Fruit fly (Drosophila melanogaster) whole organism, wandering third instar larva: ENCODE results near the gene CheB38b.

Source experiments
- Abd-B ChIP-seq: fragments of >200 bp; optimal IDR thresholded peaks from 2 replicates; lab custom pipeline; 2017; ENCODE audit warnings: missing biosample characterization, missing genetic modification characterization
- CG32264 ChIP-seq: fragments of 200-800 bp; sonication (Bioruptor generic); optimal IDR thresholded peaks from 2 replicates; lab custom pipeline; 2016; ENCODE audit warnings: missing biosample characterization, missing genetic modification characterization
- CG9705 ChIP-seq: fragments of 200-800 bp; sonication (Bioruptor generic); optimal IDR thresholded peaks from 2 replicates; lab custom pipeline; 2018; ENCODE audit warnings: missing biosample characterization, mild to moderate bottlenecking, missing genetic modification characterization
- CrebA ChIP-seq: fragments of 200-800 bp; sonication (Bioruptor generic); optimal IDR thresholded peaks from 2 replicates; lab custom pipeline; 2016; ENCODE audit warnings: missing biosample characterization, mild to moderate bottlenecking, missing genetic modification characterization, borderline replicate concordance
- Dfd ChIP-seq: fragments of >200 bp; optimal IDR thresholded peaks from 2 replicates; lab custom pipeline; 2017; ENCODE audit warnings: missing biosample characterization, missing genetic modification characterization
- Dif ChIP-seq: fragments of 200-275, 200-300 bp; sonication (Bioruptor generic); optimal IDR thresholded peaks from 2 replicates; lab custom pipeline; 2018; ENCODE audit warnings: missing biosample characterization, missing genetic modification characterization; ENCODE audit not compliant: partially characterized antibody
- GATAd ChIP-seq: sonication (Bioruptor generic); optimal IDR thresholded peaks from 2 replicates; lab custom pipeline; 2016; ENCODE audit warnings: missing biosample characterization, missing genetic modification characterization
- HLH106 ChIP-seq: fragments of 200-800 bp; optimal IDR thresholded peaks from 3 replicates; lab custom pipeline; 2019; ENCODE audit warnings: missing biosample characterization, mild to moderate bottlenecking, missing genetic modification characterization, moderate library complexity
- Hnf4 ChIP-seq: fragments of 200-800 bp; sonication (Bioruptor generic); optimal IDR thresholded peaks from 2 replicates; lab custom pipeline; 2016; ENCODE audit warnings: missing biosample characterization, mild to moderate bottlenecking, missing genetic modification characterization
- Hr78 ChIP-seq: fragments of >200 bp; optimal IDR thresholded peaks from 2 replicates; lab custom pipeline; 2017; ENCODE audit warnings: missing biosample characterization, missing genetic modification characterization
- Hr83 ChIP-seq: fragments of 200-300 bp; sonication (Bioruptor generic); optimal IDR thresholded peaks from 2 replicates; lab custom pipeline; 2016; ENCODE audit warnings: missing biosample characterization, mild to moderate bottlenecking, missing genetic modification characterization, moderate library complexity; ENCODE audit not compliant: poor library complexity, severe bottlenecking
- Jra ChIP-seq: sonication (Bioruptor generic); optimal IDR thresholded peaks from 2 replicates; lab custom pipeline; 2016; ENCODE audit warnings: missing biosample characterization, missing genetic modification characterization
- Mio ChIP-seq: sonication (Bioruptor generic); optimal IDR thresholded peaks from 2 replicates; lab custom pipeline; 2016; ENCODE audit warnings: missing biosample characterization, missing genetic modification characterization
- Myc ChIP-seq: fragments of >200 bp; optimal IDR thresholded peaks from 2 replicates; lab custom pipeline; 2017
- N ChIP-seq: fragments of >200 bp; optimal IDR thresholded peaks from 2 replicates; lab custom pipeline; 2018; ENCODE audit warnings: missing biosample characterization, missing external identifiers, missing genetic modification characterization
- OdsH ChIP-seq: fragments of 200-800 bp; sonication (Bioruptor generic); optimal IDR thresholded peaks from 2 replicates; lab custom pipeline; 2016; ENCODE audit warnings: missing biosample characterization, mild to moderate bottlenecking, missing genetic modification characterization
- Rel ChIP-seq, 2 experiments: fragments of 200-800 bp; sonication (Bioruptor generic) in 1 of 2; optimal IDR thresholded peaks; 2 replicates in 1 of 2; 3 replicates in 1 of 2; lab custom pipeline; 2016 to 2019; ENCODE audit warnings: mild to moderate bottlenecking in 2 of 2, missing biosample characterization in 2 of 2, missing genetic modification characterization in 2 of 2, moderate library complexity in 1 of 2
- Sp1 ChIP-seq: fragments of 200-800 bp; sonication (Bioruptor generic); optimal IDR thresholded peaks from 3 replicates; lab custom pipeline; 2019; ENCODE audit warnings: missing biosample characterization, mild to moderate bottlenecking, missing genetic modification characterization, moderate library complexity
- Vsx2 ChIP-seq: fragments of 200-300, 225-300 bp; sonication (Bioruptor generic); optimal IDR thresholded peaks from 2 replicates; lab custom pipeline; 2018; ENCODE audit warnings: missing biosample characterization, missing genetic modification characterization; ENCODE audit not compliant: partially characterized antibody
- br ChIP-seq: fragments of 200-800 bp; sonication (Bioruptor generic); optimal IDR thresholded peaks from 2 replicates; lab custom pipeline; 2016; ENCODE audit warnings: missing biosample characterization, missing genetic modification characterization
- brk ChIP-seq: fragments of 200-800 bp; sonication (Bioruptor generic); optimal IDR thresholded peaks from 2 replicates; lab custom pipeline; 2016; ENCODE audit warnings: missing biosample characterization, mild to moderate bottlenecking, missing genetic modification characterization
- dl ChIP-seq, 2 experiments: fragments of 175-275, 200-275 bp in 1 of 2; fragments of 200-275 bp in 1 of 2; sonication (Bioruptor generic); optimal IDR thresholded peaks; lab custom pipeline; 2018; ENCODE audit warnings: mild to moderate bottlenecking in 2 of 2, missing biosample characterization in 2 of 2, missing genetic modification characterization in 2 of 2, moderate library complexity in 2 of 2; ENCODE audit not compliant: partially characterized antibody in 2 of 2, insufficient read depth in 1 of 2
- dmrt93B ChIP-seq: fragments of 200-800 bp; sonication (Bioruptor generic); optimal IDR thresholded peaks from 2 replicates; lab custom pipeline; 2018; ENCODE audit warnings: missing biosample characterization, mild to moderate bottlenecking, missing genetic modification characterization
- dsf ChIP-seq: sonication (Bioruptor generic); optimal IDR thresholded peaks from 2 replicates; lab custom pipeline; 2016; ENCODE audit warnings: missing biosample characterization, missing genetic modification characterization, borderline replicate concordance
- ey ChIP-seq: fragments of 200-800 bp; sonication (Bioruptor generic); optimal IDR thresholded peaks from 2 replicates; lab custom pipeline; 2016; ENCODE audit warnings: missing biosample characterization, missing genetic modification characterization
- foxo ChIP-seq, 2 experiments: fragments of 200-800 bp; sonication (Bioruptor generic); optimal IDR thresholded peaks; 2 replicates in 1 of 2; 3 replicates in 1 of 2; lab custom pipeline; 2016 to 2017; ENCODE audit warnings: missing biosample characterization in 2 of 2, missing genetic modification characterization in 2 of 2
- fru ChIP-seq: fragments of 200-800 bp; sonication (Bioruptor generic); optimal IDR thresholded peaks from 3 replicates; lab custom pipeline; 2016; ENCODE audit warnings: missing biosample characterization, mild to moderate bottlenecking, missing genetic modification characterization
- h ChIP-seq: fragments of 200-800 bp; sonication (Bioruptor generic); optimal IDR thresholded peaks from 3 replicates; lab custom pipeline; 2016; ENCODE audit warnings: missing biosample characterization, mild to moderate bottlenecking, missing genetic modification characterization
- jim ChIP-seq: fragments of 175-275, 200-325 bp; sonication (Bioruptor generic); optimal IDR thresholded peaks from 2 replicates; lab custom pipeline; 2016; ENCODE audit warnings: missing biosample characterization, mild to moderate bottlenecking, missing genetic modification characterization
- lola ChIP-seq: fragments of >200 bp; optimal IDR thresholded peaks from 2 replicates; lab custom pipeline; 2017; ENCODE audit warnings: missing biosample characterization, missing genetic modification characterization
- pan ChIP-seq: fragments of >200 bp; optimal IDR thresholded peaks from 2 replicates; lab custom pipeline; 2017
- psq ChIP-seq: fragments of 200-800 bp; sonication (Bioruptor generic); optimal IDR thresholded peaks from 3 replicates; lab custom pipeline; 2017; ENCODE audit warnings: missing biosample characterization, mild to moderate bottlenecking, missing genetic modification characterization, moderate library complexity
- rgr ChIP-seq: fragments of 200-800 bp; sonication (Bioruptor generic); optimal IDR thresholded peaks from 3 replicates; lab custom pipeline; 2016; ENCODE audit warnings: missing biosample characterization, mild to moderate bottlenecking, missing genetic modification characterization
- sage ChIP-seq: fragments of 200-800 bp; sonication (Bioruptor generic); optimal IDR thresholded peaks from 2 replicates; lab custom pipeline; 2016; ENCODE audit warnings: missing biosample characterization, mild to moderate bottlenecking, missing genetic modification characterization
- sv ChIP-seq: fragments of 200-800 bp; sonication (Bioruptor generic); optimal IDR thresholded peaks from 3 replicates; lab custom pipeline; 2016; ENCODE audit warnings: missing biosample characterization, missing genetic modification characterization
- tai ChIP-seq: sonication (Bioruptor generic); optimal IDR thresholded peaks from 2 replicates; lab custom pipeline; 2016; ENCODE audit warnings: missing biosample characterization, missing genetic modification characterization
- usp ChIP-seq: fragments of >200 bp; optimal IDR thresholded peaks from 2 replicates; lab custom pipeline; 2017; ENCODE audit warnings: missing biosample characterization, missing genetic modification characterization
- woc ChIP-seq: sonication (Bioruptor generic); optimal IDR thresholded peaks from 2 replicates; lab custom pipeline; 2016; ENCODE audit warnings: missing biosample characterization, mild to moderate bottlenecking, missing genetic modification characterization

The CheB38b gene

DNA sequence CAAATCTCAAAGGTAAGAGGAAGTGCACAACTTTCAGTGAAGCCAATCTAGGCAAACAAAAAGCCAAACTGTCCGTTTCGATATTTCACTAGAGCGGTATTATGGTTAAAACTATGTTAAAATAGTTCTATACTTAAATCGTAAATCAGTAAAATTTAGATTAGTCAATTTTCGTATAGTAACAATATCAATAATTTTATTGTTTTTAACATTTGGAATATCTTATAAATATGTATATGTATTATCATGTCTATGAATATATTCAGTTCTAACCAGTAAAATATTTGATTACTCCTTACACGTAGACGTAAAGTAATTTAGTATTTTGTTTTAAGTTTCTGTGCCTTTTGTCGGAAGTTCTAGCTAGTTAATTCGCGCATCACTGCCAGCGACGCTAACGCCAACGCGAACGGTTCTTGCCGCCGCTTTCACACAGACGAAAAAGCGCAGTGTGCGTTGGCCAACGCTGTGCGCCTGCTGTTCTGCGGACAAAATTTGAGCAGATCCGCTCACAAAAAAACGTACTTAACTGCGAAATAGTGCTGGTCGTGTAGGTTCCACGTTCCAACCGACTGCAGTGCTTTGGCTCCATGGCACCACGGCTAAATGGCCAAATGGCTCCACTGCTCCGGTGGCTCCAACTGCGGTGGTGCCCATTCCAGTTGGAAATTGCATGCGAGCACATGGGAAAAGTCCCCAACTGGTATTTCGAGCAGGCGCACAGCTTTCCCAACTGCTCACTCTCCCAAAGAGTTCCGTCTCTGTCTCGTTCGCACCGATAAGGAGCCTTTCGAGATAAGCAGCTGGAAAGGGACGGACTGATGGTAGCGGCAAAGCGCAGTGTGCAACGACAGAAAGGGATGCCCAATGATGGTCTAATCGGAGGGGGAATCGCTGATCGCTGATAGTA is 6.4 kb upstream of the CheB38b start:
- TF ChIP-seq Mio (GFP tag; lab: Kevin White, UChicago) (no peak), Hr78 (GFP tag; lab: Kevin White, UChicago) (no peak), Dif (GFP tag; lab: Kevin White, UChicago) (peak; percentile 92), OdsH (GFP tag; lab: Kevin White, UChicago) (no peak), woc (GFP tag; lab: Kevin White, UChicago) (peak; percentile 48), Hnf4 (GFP tag; lab: Kevin White, UChicago) (no peak), dsf (GFP tag; lab: Kevin White, UChicago) (no peak), psq (GFP tag; lab: Kevin White, UChicago) (peak; percentile 13), Rel (GFP tag; optimal IDR thresholded peaks at IDR 0.05; lab: Kevin White, UChicago) (peak; percentile 84), Rel (tag; optimal IDR thresholded peaks at IDR 0.05; lab: Kevin White, UChicago) (peak; percentile 100), h (GFP tag; lab: Kevin White, UChicago) (peak; percentile 68), jim (peak; percentile 70), GATAd (GFP tag; lab: Kevin White, UChicago) (peak; percentile 92), Abd-B (no peak), pan (lab: Kevin White, UChicago) (no peak), lola (GFP tag; lab: Kevin White, UChicago) (no peak), rgr (peak; percentile 33), dl (GFP tag; optimal IDR thresholded peaks at IDR 0.05; lab: Kevin White, UChicago; ENCODE audit: insufficient read depth in 1 of 2, partially characterized antibody in 2 of 2) (peak; percentile 76 to 79), fru (peak; percentile 0), CG32264 (GFP tag; lab: Kevin White, UChicago) (no peak), foxo (GFP tag; optimal IDR thresholded peaks at IDR 0.05; lab: Kevin White, UChicago) (no peak), usp (GFP tag; lab: Kevin White, UChicago) (no peak), Sp1 (peak; percentile 13), Hr83 (GFP tag; lab: Kevin White, UChicago) (peak; percentile 33), Myc (lab: Kevin White, UChicago) (peak; percentile 91), br (GFP tag; lab: Kevin White, UChicago) (peak; percentile 59), dmrt93B (GFP tag; lab: Kevin White, UChicago) (no peak), CrebA (GFP tag; lab: Kevin White, UChicago) (peak; percentile 65), CG9705 (GFP tag; lab: Kevin White, UChicago) (no peak), tai (GFP tag; lab: Kevin White, UChicago) (no peak), Vsx2 (GFP tag; lab: Kevin White, UChicago) (peak; percentile 74), Dfd (no peak), sage (no peak), HLH106 (peak; percentile 49), sv (GFP tag; lab: Kevin White, UChicago) (no peak), ey (GFP tag; lab: Kevin White, UChicago) (no peak), N (GFP tag; lab: Kevin White, UChicago) (no peak), brk (GFP tag; lab: Kevin White, UChicago) (peak; percentile 6), Jra (GFP tag; lab: Kevin White, UChicago) (no peak)
